Worm (Caenorhabditis elegans): ENCODE data around the gene gpa-9.

gpa-9 gene

ce11 chrV:12637764-12638502, 11.2 kb downstream of the gpa-9 start:
- no peak for TF ChIP-seq fkh-10 (GFP tag; optimal IDR thresholded peaks at IDR 0.05)
- TF ChIP-seq lsy-12 (tag; optimal IDR thresholded peaks at IDR 0.05): no peak
- TF ChIP-seq hmg-11 (tag; optimal IDR thresholded peaks at IDR 0.05): no peak
- TF ChIP-seq ceh-28 (tag; optimal IDR thresholded peaks at IDR 0.05): no peak
- no peak for TF ChIP-seq ama-1 (optimal IDR thresholded peaks at IDR 0.05)
- no peak for TF ChIP-seq fos-1 (tag; optimal IDR thresholded peaks at IDR 0.05)
- no peak for TF ChIP-seq ceh-82 (tag; optimal IDR thresholded peaks at IDR 0.05)
- TF ChIP-seq fkh-2 (tag; optimal IDR thresholded peaks at IDR 0.05): no peak
- no peak for TF ChIP-seq nhr-12 (tag; optimal IDR thresholded peaks at IDR 0.05)
- TF ChIP-seq egl-5 (tag; optimal IDR thresholded peaks at IDR 0.05): no peak
- peak; percentile 16 for TF ChIP-seq nhr-23 (tag; optimal IDR thresholded peaks at IDR 0.05)
- peak; percentile 72 for TF ChIP-seq pqm-1 (tag; optimal IDR thresholded peaks at IDR 0.05)
- peak; percentile 40 for TF ChIP-seq pha-4 (tag; optimal IDR thresholded peaks at IDR 0.05)
- TF ChIP-seq lin-39 (tag; optimal IDR thresholded peaks at IDR 0.05): no peak
- TF ChIP-seq nfya-1 (tag; optimal IDR thresholded peaks at IDR 0.05; ENCODE audit: insufficient read depth): no peak
- TF ChIP-seq daf-12 (tag; optimal IDR thresholded peaks at IDR 0.05): no peak
- TF ChIP-seq nhr-77 (tag; optimal IDR thresholded peaks at IDR 0.05): no peak
- peak; percentile 54 for TF ChIP-seq nhr-43 (tag; optimal IDR thresholded peaks at IDR 0.05; ENCODE audit: poor library complexity, severe bottlenecking)
- no peak for TF ChIP-seq ztf-4 (tag; optimal IDR thresholded peaks at IDR 0.05)
- TF ChIP-seq ztf-11 (tag; optimal IDR thresholded peaks at IDR 0.05): no peak
- TF ChIP-seq sea-2 (GFP tag; optimal IDR thresholded peaks at IDR 0.05): no peak
- peak; percentile 92 for TF ChIP-seq elt-2 (tag; optimal IDR thresholded peaks at IDR 0.05)
- TF ChIP-seq nhr-25 (tag; optimal IDR thresholded peaks at IDR 0.05): no peak
- TF ChIP-seq eor-1 (tag; optimal IDR thresholded peaks at IDR 0.05): no peak
- no peak for TF ChIP-seq ceh-9 (tag; optimal IDR thresholded peaks at IDR 0.05)
- TF ChIP-seq zag-1 (tag; optimal IDR thresholded peaks at IDR 0.05): no peak

ce11 chrV:12637238-12637690, 11.8 kb downstream of the gpa-9 start, which contains the start of gene F56H9.2:
Gene F56H9.2 (plus strand): TSS chrV:12637663.
- TF ChIP-seq snpc-4 (tag; optimal IDR thresholded peaks at IDR 0.05): no peak
- peak; percentile 96 for TF ChIP-seq mml-1 (tag; optimal IDR thresholded peaks at IDR 0.05)
- TF ChIP-seq R02D3.7 (tag; optimal IDR thresholded peaks at IDR 0.05): peak; percentile 27
- no peak for TF ChIP-seq daf-12 (tag; optimal IDR thresholded peaks at IDR 0.05)
- no peak for TF ChIP-seq sea-2 (GFP tag; optimal IDR thresholded peaks at IDR 0.05)
- no peak for TF ChIP-seq ceh-16 (tag; optimal IDR thresholded peaks at IDR 0.05)
- no peak for TF ChIP-seq ceh-82 (tag; optimal IDR thresholded peaks at IDR 0.05)
- no peak for TF ChIP-seq unc-39 (tag; optimal IDR thresholded peaks at IDR 0.05)
- TF ChIP-seq elt-2 (tag; optimal IDR thresholded peaks at IDR 0.05): peak; percentile 85
- peak; percentile 89 for TF ChIP-seq nhr-43 (tag; optimal IDR thresholded peaks at IDR 0.05; ENCODE audit: poor library complexity, severe bottlenecking)
- no peak for TF ChIP-seq ztf-4 (tag; optimal IDR thresholded peaks at IDR 0.05)
- peak; percentile 11 for TF ChIP-seq tbx-2 (tag; optimal IDR thresholded peaks at IDR 0.05)
- TF ChIP-seq fos-1 (tag; optimal IDR thresholded peaks at IDR 0.05): no peak
- peak; percentile 74 for TF ChIP-seq egl-27 (tag; optimal IDR thresholded peaks at IDR 0.05)
- TF ChIP-seq skn-1 (tag; optimal IDR thresholded peaks at IDR 0.05): no peak
- peak; percentile 19 for TF ChIP-seq elt-1 (tag; optimal IDR thresholded peaks at IDR 0.05)
- TF ChIP-seq fkh-10 (GFP tag; optimal IDR thresholded peaks at IDR 0.05): no peak
- TF ChIP-seq ceh-28 (tag; optimal IDR thresholded peaks at IDR 0.05): peak; percentile 61
- TF ChIP-seq jun-1 (tag; optimal IDR thresholded peaks at IDR 0.05): peak; percentile 62
- peak; percentile 93 for TF ChIP-seq nhr-25 (tag; optimal IDR thresholded peaks at IDR 0.05)
- no peak for TF ChIP-seq nhr-237 (tag; optimal IDR thresholded peaks at IDR 0.05)
- TF ChIP-seq lin-39 (tag; optimal IDR thresholded peaks at IDR 0.05): no peak
- TF ChIP-seq ZK546.5 (tag; optimal IDR thresholded peaks at IDR 0.05): no peak
- TF ChIP-seq nhr-11 (tag; optimal IDR thresholded peaks at IDR 0.05): no peak
- no peak for TF ChIP-seq lin-15B (tag; optimal IDR thresholded peaks at IDR 0.05)
- TF ChIP-seq nhr-28 (tag; optimal IDR thresholded peaks at IDR 0.05): no peak
- TF ChIP-seq aly-2 (tag; optimal IDR thresholded peaks at IDR 0.05): no peak
- TF ChIP-seq nhr-77 (tag; optimal IDR thresholded peaks at IDR 0.05): no peak
- TF ChIP-seq pha-4 (tag; optimal IDR thresholded peaks at IDR 0.05): peak; percentile 90
- no peak for TF ChIP-seq eor-1 (tag; optimal IDR thresholded peaks at IDR 0.05)
- TF ChIP-seq unc-62 (GFP tag; optimal IDR thresholded peaks at IDR 0.05): no peak
- no peak for TF ChIP-seq nhr-76 (tag; optimal IDR thresholded peaks at IDR 0.05)
- no peak for TF ChIP-seq fkh-2 (tag; optimal IDR thresholded peaks at IDR 0.05)
- no peak for TF ChIP-seq nhr-12 (tag; optimal IDR thresholded peaks at IDR 0.05)
- TF ChIP-seq ama-1 (optimal IDR thresholded peaks at IDR 0.05): peak; percentile 8
- TF ChIP-seq ceh-9 (tag; optimal IDR thresholded peaks at IDR 0.05): no peak
- no peak for TF ChIP-seq elt-3 (tag; optimal IDR thresholded peaks at IDR 0.05)
- no peak for TF ChIP-seq hmg-11 (tag; optimal IDR thresholded peaks at IDR 0.05)
- peak; percentile 71 for TF ChIP-seq nhr-23 (tag; optimal IDR thresholded peaks at IDR 0.05)
- no peak for TF ChIP-seq ztf-11 (tag; optimal IDR thresholded peaks at IDR 0.05)
- TF ChIP-seq lsy-12 (tag; optimal IDR thresholded peaks at IDR 0.05): no peak
- TF ChIP-seq zag-1 (tag; optimal IDR thresholded peaks at IDR 0.05): no peak
- TF ChIP-seq pqm-1 (tag; optimal IDR thresholded peaks at IDR 0.05): peak; percentile 71
- TF ChIP-seq egl-5 (tag; optimal IDR thresholded peaks at IDR 0.05): no peak
- peak; percentile 64 for TF ChIP-seq nfya-1 (tag; optimal IDR thresholded peaks at IDR 0.05; ENCODE audit: insufficient read depth)
- no peak for TF ChIP-seq nhr-67 (tag; optimal IDR thresholded peaks at IDR 0.05)
- TF ChIP-seq mdl-1 (tag; optimal IDR thresholded peaks at IDR 0.05): peak; percentile 72
